Worm (Caenorhabditis elegans) whole organism, young adult: ENCODE measurements around the gene pei-1.

Experiments
- B0261.1 ChIP-seq: sonication (generic microtip); optimal IDR thresholded peaks from 2 replicates; lab custom pipeline; 2016; ENCODE audit warnings: mild to moderate bottlenecking, missing genetic modification characterization, moderate library complexity, missing compliant biosample characterization
- B0336.3 ChIP-seq: fragments of 200-800 bp; sonication (Bioruptor generic); IDR thresholded peaks from 2 replicates; pipeline ENCODE4 v1.3.6; 2022; ENCODE audit warnings: missing genetic modification characterization, missing compliant biosample characterization
- F22D6.2 ChIP-seq: sonication (generic microtip); optimal IDR thresholded peaks from 2 replicates; lab custom pipeline; 2016; ENCODE audit warnings: mild to moderate bottlenecking, missing genetic modification characterization, missing compliant biosample characterization
- F33H1.4 ChIP-seq: fragments of 200-800 bp; sonication (Bioruptor generic); IDR thresholded peaks from 2 replicates; pipeline ENCODE4 v1.3.6; 2022; ENCODE audit warnings: missing genetic modification reagents, missing genetic modification characterization, missing compliant biosample characterization
- F52B5.7 ChIP-seq: sonication (generic microtip); optimal IDR thresholded peaks from 2 replicates; lab custom pipeline; 2016; ENCODE audit warnings: mild to moderate bottlenecking, missing genetic modification characterization, missing compliant biosample characterization
- K11D2.4 ChIP-seq: fragments of 200-800 bp; sonication (Bioruptor generic); IDR thresholded peaks from 2 replicates; pipeline ENCODE4 v1.3.6; 2022; ENCODE audit warnings: missing genetic modification reagents, missing genetic modification characterization, missing compliant biosample characterization
- T26A5.8 ChIP-seq: sonication (generic microtip); optimal IDR thresholded peaks from 2 replicates; lab custom pipeline; 2016; ENCODE audit warnings: missing genetic modification characterization, missing compliant biosample characterization
- Y56A3A.18 ChIP-seq: fragments of 200-800 bp; sonication (Bioruptor generic); IDR thresholded peaks from 2 replicates; pipeline ENCODE4 v1.3.6; 2022; ENCODE audit warnings: missing genetic modification reagents, missing genetic modification characterization, missing compliant biosample characterization
- Y79H2A.3 ChIP-seq: fragments of 200-800 bp; sonication (Bioruptor generic); conservative IDR thresholded peaks from 2 replicates; pipeline ENCODE4 v1.3.6; 2022; ENCODE audit warnings: missing genetic modification reagents, missing genetic modification characterization, missing compliant biosample characterization
- aptf-2 ChIP-seq: fragments of 200-800 bp; sonication (Bioruptor generic); conservative IDR thresholded peaks from 2 replicates; pipeline ENCODE4 v1.3.6; 2022; ENCODE audit warnings: missing genetic modification reagents, missing genetic modification characterization, missing compliant biosample characterization
- atf-7 ChIP-seq: sonication (generic microtip); optimal IDR thresholded peaks from 2 replicates; lab custom pipeline; 2017; ENCODE audit warnings: mild to moderate bottlenecking, missing genetic modification characterization, missing compliant biosample characterization
- athp-1 ChIP-seq: sonication (generic microtip); optimal IDR thresholded peaks from 2 replicates; lab custom pipeline; 2017; ENCODE audit warnings: mild to moderate bottlenecking, missing genetic modification characterization, missing compliant biosample characterization
- bed-1 ChIP-seq: fragments of 200-800 bp; sonication (Bioruptor generic); IDR thresholded peaks from 2 replicates; pipeline ENCODE4 v1.3.6; 2022; ENCODE audit warnings: missing genetic modification reagents, missing genetic modification characterization, missing compliant biosample characterization
- ceh-58 ChIP-seq: fragments of 200-800 bp; sonication (Bioruptor generic); IDR thresholded peaks from 2 replicates; pipeline ENCODE4 v1.3.6; 2022; ENCODE audit warnings: missing genetic modification characterization, missing compliant biosample characterization
- ceh-91 ChIP-seq: fragments of 200-800 bp; sonication (Bioruptor generic); IDR thresholded peaks from 2 replicates; pipeline ENCODE4 v1.3.6; 2022; ENCODE audit warnings: missing genetic modification reagents, missing genetic modification characterization, missing compliant biosample characterization
- die-1 ChIP-seq: sonication (generic microtip); optimal IDR thresholded peaks from 2 replicates; lab custom pipeline; 2016; ENCODE audit warnings: missing genotype, mild to moderate bottlenecking, missing genetic modification characterization, missing compliant biosample characterization
- dox-1 ChIP-seq: fragments of 200-800 bp; sonication (Bioruptor generic); IDR thresholded peaks from 2 replicates; pipeline ENCODE4 v1.3.6; 2022; ENCODE audit warnings: missing genetic modification reagents, missing genetic modification characterization, missing compliant biosample characterization
- egl-44 ChIP-seq: fragments of 200-800 bp; sonication (Bioruptor generic); IDR thresholded peaks from 2 replicates; pipeline ENCODE4 v1.3.6; 2022; ENCODE audit warnings: missing genetic modification reagents, missing genetic modification characterization, missing compliant biosample characterization
- egrh-3 ChIP-seq: fragments of 200-800 bp; sonication (Bioruptor generic); IDR thresholded peaks from 2 replicates; pipeline ENCODE4 v1.3.6; 2022; ENCODE audit warnings: missing genetic modification reagents, missing genetic modification characterization, missing compliant biosample characterization
- gei-17 ChIP-seq: fragments of 200-800 bp; sonication (Bioruptor generic); optimal IDR thresholded peaks from 2 replicates; lab custom pipeline; 2018; ENCODE audit warnings: mild to moderate bottlenecking, missing genetic modification characterization, missing compliant biosample characterization
- hlh-12 ChIP-seq: sonication (generic microtip); optimal IDR thresholded peaks from 2 replicates; lab custom pipeline; 2016; ENCODE audit warnings: missing genetic modification characterization, missing compliant biosample characterization
- hlh-26 ChIP-seq: fragments of 200-800 bp; sonication (Bioruptor generic); conservative IDR thresholded peaks from 2 replicates; pipeline ENCODE4 v1.3.6; 2022; ENCODE audit warnings: missing genetic modification reagents, missing genetic modification characterization, missing compliant biosample characterization
- hmg-20 ChIP-seq: fragments of 200-800 bp; sonication (Bioruptor generic); IDR thresholded peaks from 2 replicates; pipeline ENCODE4 v1.3.6; 2022; ENCODE audit warnings: missing genetic modification reagents, missing genetic modification characterization, missing compliant biosample characterization
- lag-1 ChIP-seq: fragments of 200-800 bp; sonication (Bioruptor generic); IDR thresholded peaks from 2 replicates; pipeline ENCODE4 v1.3.6; 2022; ENCODE audit warnings: missing genetic modification reagents, missing genetic modification characterization, missing compliant biosample characterization
- let-607 ChIP-seq, 2 experiments: fragments of 200-800 bp in 1 of 2; sonication (Bioruptor generic) in 1 of 2; sonication (generic microtip) in 1 of 2; optimal IDR thresholded peaks; 2 replicates each; lab custom pipeline; 2016 to 2018; ENCODE audit warnings: mild to moderate bottlenecking in 2 of 2, missing compliant biosample characterization in 2 of 2, missing genetic modification characterization in 2 of 2, moderate library complexity in 2 of 2, missing genotype in 1 of 2
- lin-26 ChIP-seq: fragments of 200-800 bp; sonication (Bioruptor generic); IDR thresholded peaks from 2 replicates; pipeline ENCODE4 v1.3.6; 2022; ENCODE audit warnings: missing genetic modification reagents, missing genetic modification characterization, missing compliant biosample characterization
- lin-35 ChIP-seq, 3 experiments: fragments of 150-350 bp in 2 of 3; sonication (generic microtip) in 1 of 3; optimal IDR thresholded peaks; 2 replicates each; lab custom pipeline; 2014 to 2018; ENCODE audit warnings: missing biosample characterization in 3 of 3, missing genetic modification characterization in 3 of 3, missing genetic modification reagents in 3 of 3
- lin-54 ChIP-seq: fragments of 200-800 bp; sonication (Bioruptor generic); optimal IDR thresholded peaks from 2 replicates; lab custom pipeline; 2018; ENCODE audit warnings: mild to moderate bottlenecking, missing genetic modification characterization, missing compliant biosample characterization
- lir-1 ChIP-seq: fragments of 200-800 bp; sonication (Bioruptor generic); conservative IDR thresholded peaks from 2 replicates; pipeline ENCODE4 v1.3.6; 2022; ENCODE audit warnings: missing genetic modification reagents, missing genetic modification characterization, missing compliant biosample characterization
- madf-3 ChIP-seq: fragments of 200-800 bp; sonication (Bioruptor generic); IDR thresholded peaks from 2 replicates; pipeline ENCODE4 v1.3.6; 2022; ENCODE audit warnings: missing genetic modification reagents, missing genetic modification characterization, missing compliant biosample characterization
- madf-8 ChIP-seq: fragments of 200-800 bp; sonication (Bioruptor generic); conservative IDR thresholded peaks from 2 replicates; pipeline ENCODE4 v1.3.6; 2022; ENCODE audit warnings: missing genetic modification reagents, missing genetic modification characterization, missing compliant biosample characterization
- mcd-1 ChIP-seq: fragments of 200-800 bp; sonication (Bioruptor generic); IDR thresholded peaks from 2 replicates; pipeline ENCODE4 v1.3.6; 2022; ENCODE audit warnings: missing genetic modification reagents, missing genetic modification characterization, missing compliant biosample characterization
- nfya-2 ChIP-seq: fragments of 200-800 bp; sonication (Bioruptor generic); IDR thresholded peaks from 2 replicates; pipeline ENCODE4 v1.3.6; 2022; ENCODE audit warnings: missing genetic modification reagents, missing genetic modification characterization, missing compliant biosample characterization
- nhr-27 ChIP-seq: fragments of 200-800 bp; sonication (Bioruptor generic); optimal IDR thresholded peaks from 2 replicates; lab custom pipeline; 2018; ENCODE audit warnings: mild to moderate bottlenecking, missing genetic modification characterization, moderate library complexity, missing compliant biosample characterization
- nhr-80 ChIP-seq: sonication (generic microtip); optimal IDR thresholded peaks from 2 replicates; lab custom pipeline; 2016; ENCODE audit warnings: missing genetic modification characterization, missing compliant biosample characterization
- pbrm-1 ChIP-seq: fragments of 200-800 bp; sonication (Bioruptor generic); IDR thresholded peaks from 2 replicates; pipeline ENCODE4 v1.3.6; 2022; ENCODE audit warnings: missing genetic modification reagents, missing genetic modification characterization, missing compliant biosample characterization
- rcor-1 ChIP-seq: fragments of 200-800 bp; sonication (Bioruptor generic); IDR thresholded peaks from 2 replicates; pipeline ENCODE4 v1.3.6; 2022; ENCODE audit warnings: missing genetic modification reagents, missing genetic modification characterization, missing compliant biosample characterization
- repo-1 ChIP-seq: sonication (generic microtip); optimal IDR thresholded peaks from 2 replicates; lab custom pipeline; 2017; ENCODE audit warnings: mild to moderate bottlenecking, missing genetic modification characterization, missing compliant biosample characterization
- snpc-1.1 ChIP-seq: sonication (generic microtip); optimal IDR thresholded peaks from 2 replicates; lab custom pipeline; 2017; ENCODE audit warnings: missing genetic modification characterization, mild to moderate bottlenecking, missing compliant biosample characterization, antibody characterized with exemption, moderate library complexity, missing genotype, missing genetic modification reagents; ENCODE audit not compliant: insufficient read depth
- snpc-3.4 ChIP-seq: sonication (generic microtip); optimal IDR thresholded peaks from 2 replicates; lab custom pipeline; 2017; ENCODE audit warnings: missing genetic modification characterization, mild to moderate bottlenecking, missing compliant biosample characterization, antibody characterized with exemption, moderate library complexity, missing genotype, missing genetic modification reagents
- somi-1 ChIP-seq: fragments of 200-800 bp; sonication (Bioruptor generic); optimal IDR thresholded peaks from 2 replicates; lab custom pipeline; 2018; ENCODE audit warnings: mild to moderate bottlenecking, missing genetic modification characterization, missing compliant biosample characterization
- sptf-2 ChIP-seq: fragments of 200-800 bp; sonication (Bioruptor generic); optimal IDR thresholded peaks from 2 replicates; lab custom pipeline; 2018; ENCODE audit warnings: mild to moderate bottlenecking, missing genetic modification characterization, missing compliant biosample characterization
- unc-130 ChIP-seq: sonication (generic microtip); optimal IDR thresholded peaks from 2 replicates; lab custom pipeline; 2016; ENCODE audit warnings: missing genetic modification reagents, missing genetic modification characterization, missing compliant biosample characterization
- xnd-1 ChIP-seq: sonication (generic microtip); optimal IDR thresholded peaks from 2 replicates; lab custom pipeline; 2016; ENCODE audit warnings: missing genotype, missing genetic modification reagents, missing genetic modification characterization, missing compliant biosample characterization
- zim-3 ChIP-seq: sonication (generic microtip); optimal IDR thresholded peaks from 2 replicates; lab custom pipeline; 2017; ENCODE audit warnings: mild to moderate bottlenecking, missing genetic modification characterization, moderate library complexity, missing compliant biosample characterization
- ztf-18 ChIP-seq: sonication (generic microtip); optimal IDR thresholded peaks from 2 replicates; lab custom pipeline; 2016; ENCODE audit warnings: missing genotype, mild to moderate bottlenecking, missing genetic modification characterization, missing compliant biosample characterization
- ztf-25 ChIP-seq: fragments of 200-800 bp; sonication (Bioruptor generic); IDR thresholded peaks from 2 replicates; pipeline ENCODE4 v1.3.6; 2022; ENCODE audit warnings: missing genetic modification reagents, missing genetic modification characterization, missing compliant biosample characterization
- ztf-28 ChIP-seq: fragments of 200-800 bp; sonication (Bioruptor generic); IDR thresholded peaks from 2 replicates; pipeline ENCODE4 v1.3.6; 2022; ENCODE audit warnings: missing genetic modification reagents, missing genetic modification characterization, missing compliant biosample characterization

The pei-1 gene

ce11 chrIV:9563529-9564376 lies 28.6 kb downstream of the pei-1 start:
- TF ChIP-seq T26A5.8 (peak; percentile 10), B0261.1 (no peak), die-1 (tag; lab: Kevin White, UChicago) (no peak), lag-1 (GFP tag; lab: Robert Waterston, UW) (no peak), lin-35 (GFP tag; optimal IDR thresholded peaks at IDR 0.05; lab: Kevin White, UChicago) (no peak), zim-3 (tag; lab: Kevin White, UChicago) (no peak), lin-26 (GFP tag; lab: Robert Waterston, UW) (peak; percentile 81), Y56A3A.18 (no peak), bed-1 (no peak), let-607 (tag; optimal IDR thresholded peaks at IDR 0.05; lab: Kevin White, UChicago) (no peak), B0336.3 (GFP tag; lab: Robert Waterston, UW) (no peak), pbrm-1 (GFP tag; lab: Robert Waterston, UW) (no peak), snpc-1.1 (tag; lab: Kevin White, UChicago) (no peak), F22D6.2 (tag; lab: Kevin White, UChicago) (peak; percentile 24), hmg-20 (GFP tag; lab: Robert Waterston, UW) (no peak), lir-1 (GFP tag; lab: Robert Waterston, UW) (no peak), ztf-25 (GFP tag; lab: Robert Waterston, UW) (no peak), Y79H2A.3 (GFP tag; lab: Robert Waterston, UW) (no peak), atf-7 (tag; lab: Kevin White, UChicago) (peak; percentile 26), hlh-12 (tag; lab: Kevin White, UChicago) (no peak), madf-3 (no peak), nhr-80 (no peak), sptf-2 (GFP tag; lab: Kevin White, UChicago) (peak; percentile 14), unc-130 (GFP tag; lab: Kevin White, UChicago) (no peak), nhr-27 (tag; lab: Kevin White, UChicago) (no peak), ceh-58 (no peak), somi-1 (GFP tag; lab: Kevin White, UChicago) (no peak), ceh-91 (GFP tag; lab: Robert Waterston, UW) (no peak), F52B5.7 (tag; lab: Kevin White, UChicago) (peak; percentile 0), nfya-2 (GFP tag; lab: Robert Waterston, UW) (no peak), madf-8 (GFP tag; lab: Robert Waterston, UW) (no peak), ztf-18 (tag; lab: Kevin White, UChicago) (peak; percentile 22), dox-1 (GFP tag; lab: Robert Waterston, UW) (no peak), ztf-28 (GFP tag; lab: Robert Waterston, UW) (peak; percentile 32; the same call in 1 of the 2 replicates), gei-17 (GFP tag; lab: Kevin White, UChicago) (no peak), egrh-3 (peak; percentile 90), aptf-2 (no peak), rcor-1 (GFP tag; lab: Robert Waterston, UW) (no peak), K11D2.4 (no peak; the same call in 1 of the 2 replicates), mcd-1 (GFP tag; lab: Robert Waterston, UW) (no peak), repo-1 (tag; lab: Kevin White, UChicago) (peak; percentile 10), F33H1.4 (no peak), athp-1 (no peak), xnd-1 (tag; lab: Kevin White, UChicago) (no peak), lin-54 (GFP tag; lab: Kevin White, UChicago) (no peak), snpc-3.4 (tag; lab: Kevin White, UChicago) (no peak), egl-44 (0 out of 2 replicates have a peak, but pooled peaks have one; percentile 39), hlh-26 (GFP tag; lab: Robert Waterston, UW) (no peak)
